Worm (Caenorhabditis elegans) whole organism, L1 larva: Measurements from ENCODE around the gene C44C10.7.

Experiments
- ama-1 ChIP-seq: fragments of 150-350 bp; optimal IDR thresholded peaks from 2 replicates; lab custom pipeline; 2014
- efl-1 ChIP-seq, 4 experiments: fragments of 150-350 bp; optimal IDR thresholded peaks in 3 of 4; peaks in 1 of 4; 1 replicate in 1 of 4; 2 replicates in 3 of 4; lab custom pipeline; 2014; ENCODE audit warnings: missing biosample characterization in 2 of 4, missing genetic modification characterization in 2 of 4, missing genetic modification reagents in 2 of 4
- fos-1 ChIP-seq: fragments of 150-350 bp; optimal IDR thresholded peaks from 2 replicates; lab custom pipeline; 2014; ENCODE audit warnings: missing biosample characterization, missing genetic modification characterization

DNA sequence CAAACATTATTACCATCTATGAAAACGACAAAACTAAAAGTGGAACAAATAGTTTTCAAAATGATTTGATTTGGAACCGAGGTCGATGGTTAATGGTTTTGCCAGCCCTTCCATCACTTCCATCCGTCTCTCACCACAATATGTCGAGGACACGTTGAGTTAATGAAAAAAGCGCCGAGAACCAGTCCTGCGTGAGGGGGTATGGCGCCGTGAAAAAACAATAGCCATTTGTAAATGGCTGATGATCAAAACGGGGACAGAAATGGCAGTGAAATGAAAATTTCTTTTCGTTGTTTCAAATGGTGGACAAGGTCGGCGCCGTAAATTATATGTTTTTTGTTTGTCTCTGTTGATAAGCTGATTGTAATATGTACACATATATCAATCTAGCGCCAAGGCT lies 32.0 kb upstream of the C44C10.7 start:
- no peak for TF ChIP-seq ama-1 (lab: Kevin White, UChicago)
- no peak for TF ChIP-seq fos-1 (tag; lab: Kevin White, UChicago)
- TF ChIP-seq efl-1 (optimal IDR thresholded peaks at IDR 0.05; lab: Kevin White, UChicago), result no peak
- no peak for TF ChIP-seq efl-1 (GFP tag; optimal IDR thresholded peaks at IDR 0.05 in 1 of 2; lab: Kevin White, UChicago)
